Worm (Caenorhabditis elegans) whole organism, late embryonic: ENCODE data around the gene F59B10.4.

Experiments used
- F13H6.1 ChIP-seq: sonication (generic microtip); optimal IDR thresholded peaks from 2 replicates; lab custom pipeline; 2016; ENCODE audit warnings: missing genetic modification characterization, missing compliant biosample characterization
- K09A11.1 ChIP-seq: sonication (generic microtip); optimal IDR thresholded peaks from 2 replicates; lab custom pipeline; 2017; ENCODE audit warnings: antibody characterized with exemption, mild to moderate bottlenecking, missing genetic modification characterization, missing compliant biosample characterization; ENCODE audit not compliant: insufficient read depth
- T23F11.4 ChIP-seq: fragments of 200-800 bp; sonication (Bioruptor generic); optimal IDR thresholded peaks from 2 replicates; lab custom pipeline; 2018; ENCODE audit warnings: mild to moderate bottlenecking, missing genetic modification characterization, missing compliant biosample characterization
- ceh-19 ChIP-seq: fragments of 200-800 bp; sonication (Bioruptor generic); optimal IDR thresholded peaks from 2 replicates; lab custom pipeline; 2018; ENCODE audit warnings: mild to moderate bottlenecking, missing genetic modification characterization, missing compliant biosample characterization
- dve-1 ChIP-seq: sonication (generic microtip); optimal IDR thresholded peaks from 2 replicates; lab custom pipeline; 2017; ENCODE audit warnings: antibody characterized with exemption, mild to moderate bottlenecking, missing genetic modification characterization, missing compliant biosample characterization
- nfya-1 ChIP-seq: sonication (generic microtip); optimal IDR thresholded peaks from 2 replicates; lab custom pipeline; 2017; ENCODE audit warnings: missing genetic modification characterization, mild to moderate bottlenecking, missing compliant biosample characterization, antibody characterized with exemption, moderate library complexity
- pha-4 ChIP-seq: fragments of 150-350 bp; optimal IDR thresholded peaks from 2 replicates; lab custom pipeline; 2018; ENCODE audit warnings: missing biosample characterization, missing genetic modification reagents, missing genetic modification characterization
- ref-2 ChIP-seq: sonication (generic microtip); optimal IDR thresholded peaks from 2 replicates; lab custom pipeline; 2016; ENCODE audit warnings: missing genetic modification characterization, missing compliant biosample characterization
- unc-3 ChIP-seq, 2 experiments: fragments of 200-800 bp in 1 of 2; sonication (Bioruptor generic) in 1 of 2; sonication (generic microtip) in 1 of 2; conservative IDR thresholded peaks in 1 of 2; optimal IDR thresholded peaks in 1 of 2; 2 replicates each; pipeline versions ENCODE4 v1.3.6 to Lab custom; 2016 to 2022; ENCODE audit warnings: missing compliant biosample characterization in 2 of 2, missing genetic modification characterization in 2 of 2, missing genetic modification reagents in 1 of 2

- TF ChIP-seq F13H6.1 (tag; lab: Kevin White, UChicago) = no peak
- no peak for TF ChIP-seq T23F11.4 (GFP tag; lab: Kevin White, UChicago)
- no peak for TF ChIP-seq nfya-1 (tag; lab: Kevin White, UChicago)
- TF ChIP-seq ceh-19 (GFP tag; lab: Kevin White, UChicago) = no peak
- no peak for TF ChIP-seq dve-1 (tag; lab: Kevin White, UChicago)
- no peak for TF ChIP-seq ref-2 (tag; lab: Kevin White, UChicago)
- no peak for TF ChIP-seq unc-3 (GFP tag; conservative IDR thresholded peaks at IDR 0.05; lab: Robert Waterston, UW)
- TF ChIP-seq unc-3 (tag; optimal IDR thresholded peaks at IDR 0.05; lab: Kevin White, UChicago) = no peak
- TF ChIP-seq pha-4 = no peak
- no peak for TF ChIP-seq K09A11.1 (tag; lab: Kevin White, UChicago)
These were observed 18.7 kb upstream of the F59B10.4 start, which contains the start of gene R166.2 for ce11 chrII:10537571-10537970.
